Fruit fly (Drosophila melanogaster) whole organism, embryonic: ENCODE measurements around the gene Hacd1.

ENCODE experiments used
- ATbp ChIP-seq: fragments of 200-800 bp; sonication (Bioruptor generic); optimal IDR thresholded peaks from 2 replicates; lab custom pipeline; 2017; ENCODE audit warnings: missing biosample characterization, mild to moderate bottlenecking, missing genetic modification characterization, missing genetic modification reagents
- Atf6 ChIP-seq: fragments of 200-800 bp; sonication (Bioruptor generic); IDR thresholded peaks from 2 replicates; pipeline ENCODE4 v1.3.6; 2022; ENCODE audit warnings: missing biosample characterization, missing genetic modification characterization
- B-H2 ChIP-seq: fragments of 200-800 bp; sonication (Bioruptor generic); optimal IDR thresholded peaks from 2 replicates; lab custom pipeline; 2018; ENCODE audit warnings: missing biosample characterization, mild to moderate bottlenecking, missing genetic modification characterization
- CG10366 ChIP-seq: fragments of 200-800 bp; sonication (Bioruptor generic); IDR thresholded peaks from 2 replicates; pipeline ENCODE4 v1.3.6; 2022; ENCODE audit warnings: missing biosample characterization, missing genetic modification characterization
- CG10431 ChIP-seq: fragments of 200-800 bp; sonication (Bioruptor generic); optimal IDR thresholded peaks from 3 replicates; lab custom pipeline; 2018; ENCODE audit warnings: missing biosample characterization, mild to moderate bottlenecking, missing genetic modification characterization
- CG12219 ChIP-seq: fragments of 200-800 bp; sonication (Bioruptor generic); optimal IDR thresholded peaks from 3 replicates; lab custom pipeline; 2018; ENCODE audit warnings: missing biosample characterization, mild to moderate bottlenecking, missing genetic modification characterization
- CG13775 ChIP-seq: fragments of 200-800 bp; sonication (Bioruptor generic); optimal IDR thresholded peaks from 3 replicates; lab custom pipeline; 2017; ENCODE audit warnings: missing biosample characterization, mild to moderate bottlenecking, missing genetic modification characterization
- CG1603 ChIP-seq: fragments of 200-800 bp; sonication (Bioruptor generic); optimal IDR thresholded peaks from 2 replicates; lab custom pipeline; 2019; ENCODE audit warnings: missing biosample characterization, mild to moderate bottlenecking, missing genetic modification characterization, moderate library complexity
- CG17568 ChIP-seq: fragments of 200-800 bp; sonication (Bioruptor generic); optimal IDR thresholded peaks from 2 replicates; lab custom pipeline; 2018; ENCODE audit warnings: missing biosample characterization, mild to moderate bottlenecking, missing genetic modification characterization, moderate library complexity
- CG17802 ChIP-seq: fragments of 200-800 bp; sonication (Bioruptor generic); optimal IDR thresholded peaks from 2 replicates; lab custom pipeline; 2018; ENCODE audit warnings: missing biosample characterization, mild to moderate bottlenecking, missing genetic modification characterization, moderate library complexity
- CG18599 ChIP-seq: fragments of 200-800 bp; sonication (Bioruptor generic); optimal IDR thresholded peaks from 3 replicates; lab custom pipeline; 2017; ENCODE audit warnings: missing biosample characterization, missing genetic modification characterization, mild to moderate bottlenecking, moderate library complexity, missing genetic modification reagents
- CG18764 ChIP-seq: fragments of 200-800 bp; sonication (Bioruptor generic); optimal IDR thresholded peaks from 3 replicates; lab custom pipeline; 2016; ENCODE audit warnings: missing biosample characterization, missing genetic modification characterization
- CG3065 ChIP-seq: fragments of 200-800 bp; sonication (Bioruptor generic); optimal IDR thresholded peaks from 2 replicates; lab custom pipeline; 2016; ENCODE audit warnings: missing biosample characterization, missing genetic modification characterization
- CG31365 ChIP-seq: fragments of 200-800 bp; sonication (Bioruptor generic); optimal IDR thresholded peaks from 2 replicates; lab custom pipeline; 2018; ENCODE audit warnings: missing biosample characterization, mild to moderate bottlenecking, missing genetic modification characterization
- CG32767 ChIP-seq: fragments of 200-800 bp; sonication (Bioruptor generic); IDR thresholded peaks from 2 replicates; pipeline ENCODE4 v1.3.6; 2022; ENCODE audit warnings: missing biosample characterization, missing genetic modification characterization
- CG5180 ChIP-seq: fragments of 200-800 bp; sonication (Bioruptor generic); optimal IDR thresholded peaks from 3 replicates; lab custom pipeline; 2017; ENCODE audit warnings: missing biosample characterization, missing genetic modification characterization, mild to moderate bottlenecking, moderate library complexity, missing genetic modification reagents
- CG6175 ChIP-seq: fragments of 200-800 bp; sonication (Bioruptor generic); IDR thresholded peaks from 3 replicates; pipeline ENCODE4 v1.3.6; 2022; ENCODE audit warnings: missing biosample characterization, missing genetic modification characterization
- CG6254 ChIP-seq: fragments of 200-800 bp; sonication (Bioruptor generic); optimal IDR thresholded peaks from 3 replicates; lab custom pipeline; 2017; ENCODE audit warnings: mild to moderate bottlenecking, missing biosample characterization, missing genetic modification reagents, missing genetic modification characterization
- CG7745 ChIP-seq: fragments of 200-800 bp; sonication (Bioruptor generic); optimal IDR thresholded peaks from 2 replicates; lab custom pipeline; 2018; ENCODE audit warnings: missing biosample characterization, mild to moderate bottlenecking, missing genetic modification characterization, moderate library complexity
- CG8359 ChIP-seq: fragments of 200-800 bp; sonication (Bioruptor generic); optimal IDR thresholded peaks from 2 replicates; lab custom pipeline; 2017; ENCODE audit warnings: missing biosample characterization, mild to moderate bottlenecking, missing genetic modification characterization, borderline replicate concordance
- Chrac-16 ChIP-seq: fragments of 200-800 bp; sonication (Bioruptor generic); optimal IDR thresholded peaks from 3 replicates; lab custom pipeline; 2016; ENCODE audit warnings: missing biosample characterization, missing genetic modification characterization
- D19B ChIP-seq: fragments of 200-800 bp; sonication (Bioruptor generic); optimal IDR thresholded peaks from 2 replicates; lab custom pipeline; 2017; ENCODE audit warnings: missing biosample characterization, mild to moderate bottlenecking, missing genetic modification characterization
- HHEX ChIP-seq: fragments of 200-800 bp; sonication (Bioruptor generic); optimal IDR thresholded peaks from 3 replicates; lab custom pipeline; 2017; ENCODE audit warnings: missing biosample characterization, mild to moderate bottlenecking, missing genetic modification characterization, missing genetic modification reagents
- Hmr ChIP-seq: fragments of 200-800 bp; sonication (Bioruptor generic); optimal IDR thresholded peaks from 3 replicates; lab custom pipeline; 2017; ENCODE audit warnings: mild to moderate bottlenecking, missing biosample characterization, missing genetic modification reagents, missing genetic modification characterization
- Kr ChIP-seq: fragments of 200-800 bp; sonication (Bioruptor generic); optimal IDR thresholded peaks from 2 replicates; lab custom pipeline; 2017; ENCODE audit warnings: missing biosample characterization, mild to moderate bottlenecking, missing genetic modification characterization
- MTF-1 ChIP-seq: fragments of 200-800 bp; sonication (Bioruptor generic); optimal IDR thresholded peaks from 2 replicates; lab custom pipeline; 2018; ENCODE audit warnings: missing biosample characterization, mild to moderate bottlenecking, missing genetic modification characterization, borderline replicate concordance
- PHDP ChIP-seq: fragments of 200-800 bp; sonication (Bioruptor generic); optimal IDR thresholded peaks from 3 replicates; lab custom pipeline; 2018; ENCODE audit warnings: missing biosample characterization, mild to moderate bottlenecking, missing genetic modification characterization, moderate library complexity
- Sox100B ChIP-seq: fragments of 200-800 bp; sonication (Bioruptor generic); optimal IDR thresholded peaks from 3 replicates; lab custom pipeline; 2018; ENCODE audit warnings: missing biosample characterization, mild to moderate bottlenecking, missing genetic modification characterization
- az2 ChIP-seq: fragments of 200-800 bp; sonication (Bioruptor generic); optimal IDR thresholded peaks from 3 replicates; lab custom pipeline; 2016; ENCODE audit warnings: missing biosample characterization, missing genetic modification characterization
- bcd ChIP-seq: fragments of 200-800 bp; sonication (Bioruptor generic); optimal IDR thresholded peaks from 2 replicates; lab custom pipeline; 2017; ENCODE audit warnings: missing biosample characterization, mild to moderate bottlenecking, missing genetic modification characterization
- crol ChIP-seq: fragments of 200-800 bp; sonication (Bioruptor generic); IDR thresholded peaks from 2 replicates; pipeline ENCODE4 v1.3.6; 2022; ENCODE audit warnings: missing biosample characterization, missing genetic modification characterization
- fru ChIP-seq: fragments of >200 bp; optimal IDR thresholded peaks from 2 replicates; lab custom pipeline; 2017
- gem ChIP-seq: fragments of 200-800 bp; sonication (Bioruptor generic); optimal IDR thresholded peaks from 2 replicates; lab custom pipeline; 2019; ENCODE audit warnings: missing biosample characterization, mild to moderate bottlenecking, missing genetic modification characterization, moderate library complexity
- grau ChIP-seq: fragments of 200-800 bp; optimal IDR thresholded peaks from 3 replicates; lab custom pipeline; 2019; ENCODE audit warnings: missing biosample characterization, mild to moderate bottlenecking, missing genetic modification characterization, moderate library complexity
- gsb ChIP-seq: fragments of 200-800 bp; sonication (Bioruptor generic); IDR thresholded peaks from 2 replicates; pipeline ENCODE4 v1.3.6; 2022; ENCODE audit warnings: missing biosample characterization, missing genetic modification characterization
- h ChIP-seq: fragments of >200 bp; optimal IDR thresholded peaks from 2 replicates; lab custom pipeline; 2017
- hth ChIP-seq: fragments of >200 bp; optimal IDR thresholded peaks from 2 replicates; lab custom pipeline; 2017; ENCODE audit warnings: inconsistent platforms
- kay ChIP-seq: fragments of 200-800 bp; sonication (Bioruptor generic); optimal IDR thresholded peaks from 2 replicates; lab custom pipeline; 2016; ENCODE audit warnings: missing biosample characterization, missing genetic modification characterization
- lab ChIP-seq: fragments of 200-800 bp; sonication (Bioruptor generic); optimal IDR thresholded peaks from 3 replicates; lab custom pipeline; 2017; ENCODE audit warnings: missing biosample characterization, missing genetic modification characterization, mild to moderate bottlenecking, moderate library complexity, missing genetic modification reagents
- onecut ChIP-seq: fragments of 200-800 bp; sonication (Bioruptor generic); IDR thresholded peaks from 2 replicates; pipeline ENCODE4 v1.3.6; 2022; ENCODE audit warnings: missing biosample characterization, missing genetic modification characterization
- p53 ChIP-seq: fragments of 200-800 bp; sonication (Bioruptor generic); optimal IDR thresholded peaks from 2 replicates; lab custom pipeline; 2016; ENCODE audit warnings: missing biosample characterization, missing genetic modification characterization
- row ChIP-seq: fragments of 200-800 bp; sonication (Bioruptor generic); IDR thresholded peaks from 3 replicates; pipeline ENCODE4 v1.3.6; 2022; ENCODE audit warnings: missing biosample characterization, missing genetic modification characterization
- scrt ChIP-seq: fragments of 200-800 bp; sonication (Bioruptor generic); optimal IDR thresholded peaks from 2 replicates; lab custom pipeline; 2018; ENCODE audit warnings: missing biosample characterization, mild to moderate bottlenecking, missing genetic modification characterization, moderate library complexity
- seq ChIP-seq: fragments of 200-800 bp; sonication (Bioruptor generic); IDR thresholded peaks from 2 replicates; pipeline ENCODE4 v1.3.6; 2022; ENCODE audit warnings: missing biosample characterization, missing genetic modification characterization
- tin ChIP-seq: fragments of 200-800 bp; sonication (Bioruptor generic); optimal IDR thresholded peaks from 3 replicates; lab custom pipeline; 2016; ENCODE audit warnings: missing biosample characterization, missing genetic modification characterization
- toy ChIP-seq: fragments of 200-800 bp; sonication (Bioruptor generic); IDR thresholded peaks from 2 replicates; pipeline ENCODE4 v1.3.6; 2022; ENCODE audit warnings: missing biosample characterization, missing genetic modification characterization
- unc-4 ChIP-seq: fragments of 200-800 bp; sonication (Bioruptor generic); IDR thresholded peaks from 2 replicates; pipeline ENCODE4 v1.3.6; 2022; ENCODE audit warnings: missing biosample characterization, missing genetic modification characterization; ENCODE audit not compliant: partially characterized antibody
- wdn ChIP-seq: fragments of 200-800 bp; sonication (Bioruptor generic); IDR thresholded peaks from 2 replicates; pipeline ENCODE4 v1.3.6; 2022; ENCODE audit warnings: missing biosample characterization, missing genetic modification characterization
- zfh1 ChIP-seq: fragments of 200-800 bp; sonication (Bioruptor generic); IDR thresholded peaks from 3 replicates; pipeline ENCODE4 v1.3.6; 2022; ENCODE audit warnings: missing biosample characterization, missing genetic modification characterization

Hacd1 gene

DNA sequence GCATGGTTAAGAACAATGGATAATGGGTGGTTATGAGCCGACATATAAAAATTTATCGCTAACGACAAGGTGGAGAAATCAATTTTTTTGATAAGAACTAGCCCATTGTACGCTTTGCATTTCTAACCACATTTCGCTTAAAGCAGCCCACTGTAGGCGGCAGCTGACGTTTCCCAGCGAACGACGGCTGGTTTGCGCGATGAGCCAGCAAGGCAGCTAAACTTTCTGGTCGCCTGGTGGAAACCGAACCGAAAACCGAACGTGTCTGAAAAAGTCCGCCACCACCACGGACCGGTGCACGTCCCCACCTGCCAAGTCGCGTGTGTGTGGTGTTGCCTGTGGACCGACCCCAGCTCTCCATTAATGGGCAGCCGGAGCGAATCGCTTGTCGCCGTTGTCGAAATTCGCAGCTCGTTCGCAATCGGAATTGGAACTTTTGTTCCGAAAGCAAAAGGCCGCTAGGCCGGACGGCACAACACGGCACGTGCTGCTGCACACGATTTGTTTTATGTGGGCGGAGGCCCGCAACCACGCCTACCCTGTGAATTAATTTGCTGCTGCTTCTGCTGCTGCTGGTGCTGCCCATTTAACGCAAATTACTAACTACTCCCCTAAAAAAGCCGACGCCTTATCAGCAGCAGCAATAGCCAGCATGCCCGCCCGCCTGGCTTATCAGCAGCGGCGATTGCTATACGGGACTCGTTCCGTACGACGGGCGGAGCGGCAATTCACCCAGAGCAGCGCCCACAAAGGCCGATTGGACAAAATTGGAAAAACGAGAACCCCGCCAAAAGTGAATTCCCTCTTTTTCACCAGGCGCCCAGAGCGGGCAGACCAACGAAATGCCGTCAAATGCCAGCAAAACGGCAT lies 1.1 kb upstream of the Hacd1 start:
- TF ChIP-seq grau: peak; percentile 47
- TF ChIP-seq CG10431 (GFP tag; lab: Kevin White, UChicago): peak; percentile 97
- TF ChIP-seq hth (lab: Kevin White, UChicago): no peak
- peak; percentile 16 for TF ChIP-seq Chrac-16 (GFP tag; lab: Kevin White, UChicago)
- TF ChIP-seq MTF-1 (GFP tag; lab: Kevin White, UChicago): peak; percentile 44
- TF ChIP-seq CG8359 (GFP tag; lab: Kevin White, UChicago): peak; percentile 35
- peak; percentile 6 for TF ChIP-seq B-H2
- TF ChIP-seq toy: no peak
- peak; percentile 65 for TF ChIP-seq gem (tag; lab: Kevin White, UChicago)
- no peak for TF ChIP-seq fru (lab: Kevin White, UChicago)
- TF ChIP-seq HHEX (GFP tag; lab: Kevin White, UChicago): peak; percentile 25
- TF ChIP-seq CG5180 (GFP tag; lab: Kevin White, UChicago): peak; percentile 91
- TF ChIP-seq CG13775 (GFP tag; lab: Kevin White, UChicago): peak; percentile 21
- TF ChIP-seq wdn (GFP tag; lab: Robert Waterston, UW): no peak
- no peak for TF ChIP-seq zfh1 (GFP tag; lab: Robert Waterston, UW)
- TF ChIP-seq crol: no peak
- peak; percentile 29 for TF ChIP-seq ATbp
- no peak for TF ChIP-seq kay
- peak; percentile 48 for TF ChIP-seq Hmr (GFP tag; lab: Kevin White, UChicago)
- TF ChIP-seq CG32767 (GFP tag; lab: Robert Waterston, UW): no peak
- TF ChIP-seq bcd (GFP tag; lab: Kevin White, UChicago): peak; percentile 27
- TF ChIP-seq Sox100B (GFP tag; lab: Kevin White, UChicago): peak; percentile 24
- peak; percentile 60 for TF ChIP-seq CG17568 (GFP tag; lab: Kevin White, UChicago)
- TF ChIP-seq row (GFP tag; lab: Robert Waterston, UW): no peak
- no peak for TF ChIP-seq Atf6 (GFP tag; lab: Robert Waterston, UW)
- TF ChIP-seq scrt (GFP tag; lab: Kevin White, UChicago): no peak
- peak; percentile 28 for TF ChIP-seq h
- peak; percentile 32 for TF ChIP-seq tin (GFP tag; lab: Kevin White, UChicago)
- TF ChIP-seq lab (GFP tag; lab: Kevin White, UChicago): peak; percentile 40
- no peak for TF ChIP-seq unc-4
- peak; percentile 53 for TF ChIP-seq az2 (GFP tag; lab: Kevin White, UChicago)
- TF ChIP-seq CG6254: peak; percentile 30
- TF ChIP-seq CG3065: peak; percentile 75
- peak; percentile 15; the same call in 1 of the 2 replicates for TF ChIP-seq onecut (GFP tag; lab: Robert Waterston, UW)
- TF ChIP-seq Kr (GFP tag; lab: Kevin White, UChicago): peak; percentile 13
- TF ChIP-seq CG7745: peak; percentile 96
- no peak for TF ChIP-seq CG6175
- TF ChIP-seq CG10366 (GFP tag; lab: Robert Waterston, UW): no peak
- no peak for TF ChIP-seq gsb (GFP tag; lab: Robert Waterston, UW)
- TF ChIP-seq CG18764 (GFP tag; lab: Kevin White, UChicago): peak; percentile 41
- peak; percentile 39 for TF ChIP-seq CG1603
- no peak for TF ChIP-seq seq (GFP tag; lab: Robert Waterston, UW)
- TF ChIP-seq PHDP (tag; lab: Kevin White, UChicago): peak; percentile 8
- TF ChIP-seq p53 (GFP tag; lab: Kevin White, UChicago): peak; percentile 68
- peak; percentile 31 for TF ChIP-seq CG12219 (GFP tag; lab: Kevin White, UChicago)
- TF ChIP-seq CG17802 (tag; lab: Kevin White, UChicago): no peak
- TF ChIP-seq CG31365: no peak
- peak; percentile 58 for TF ChIP-seq CG18599 (GFP tag; lab: Kevin White, UChicago)
- peak; percentile 10 for TF ChIP-seq D19B
